Worm (Caenorhabditis elegans) whole organism, early embryonic: ENCODE data around the gene R148.3.

Experiments used
- B0310.2 ChIP-seq: sonication (generic microtip); optimal IDR thresholded peaks from 2 replicates; lab custom pipeline; 2016; ENCODE audit warnings: mild to moderate bottlenecking, missing genetic modification characterization, missing compliant biosample characterization
- ceh-13 ChIP-seq: fragments of 200-800 bp; sonication (Bioruptor generic); optimal IDR thresholded peaks from 2 replicates; lab custom pipeline; 2018; ENCODE audit warnings: mild to moderate bottlenecking, missing genetic modification characterization, missing compliant biosample characterization
- ceh-36 ChIP-seq: sonication (generic microtip); optimal IDR thresholded peaks from 2 replicates; lab custom pipeline; 2016; ENCODE audit warnings: missing genetic modification characterization, inconsistent platforms, missing compliant biosample characterization
- ets-7 ChIP-seq: sonication (generic microtip); optimal IDR thresholded peaks from 2 replicates; lab custom pipeline; 2016; ENCODE audit warnings: missing genotype, missing genetic modification characterization, missing compliant biosample characterization
- hmbx-1 ChIP-seq: sonication (generic microtip); optimal IDR thresholded peaks from 2 replicates; lab custom pipeline; 2016; ENCODE audit warnings: mild to moderate bottlenecking, missing genetic modification characterization, missing compliant biosample characterization
- hnd-1 ChIP-seq: sonication (generic microtip); optimal IDR thresholded peaks from 2 replicates; lab custom pipeline; 2016; ENCODE audit warnings: missing genetic modification characterization, missing compliant biosample characterization
- pes-1 ChIP-seq: fragments of 200-800 bp; sonication (Bioruptor generic); IDR thresholded peaks from 2 replicates; pipeline ENCODE4 v1.3.6; 2022; ENCODE audit warnings: missing genetic modification reagents, missing genetic modification characterization, missing compliant biosample characterization
- sea-1 ChIP-seq: fragments of 200-800 bp; sonication (Bioruptor generic); conservative IDR thresholded peaks from 2 replicates; pipeline ENCODE4 v1.3.6; 2022; ENCODE audit warnings: missing genetic modification characterization, missing compliant biosample characterization

Gene R148.3

ce11 chrIII:3232650-3233152, 57.6 kb downstream of the R148.3 start, which contains the start of gene Y53G8AL.1:
Gene Y53G8AL.1, plus strand, starts transcription at chrIII:3233102.
- TF ChIP-seq sea-1 (GFP tag; lab: Robert Waterston, UW) (no peak), B0310.2 (tag; lab: Kevin White, UChicago) (no peak), hnd-1 (tag; lab: Kevin White, UChicago) (no peak), ceh-36 (tag; lab: Kevin White, UChicago) (no peak), ceh-13 (GFP tag; lab: Kevin White, UChicago) (no peak), ets-7 (tag; lab: Kevin White, UChicago) (no peak), hmbx-1 (tag; lab: Kevin White, UChicago) (no peak), pes-1 (GFP tag; lab: Robert Waterston, UW) (peak; percentile 38; the same call in 1 of the 2 replicates)
